Worm (Caenorhabditis elegans) whole organism, midembryonic: ENCODE data around the gene F56B3.4.

ENCODE experiments used
- cog-1 ChIP-seq: sonication (generic microtip); optimal IDR thresholded peaks from 2 replicates; lab custom pipeline; 2016; ENCODE audit warnings: missing genetic modification characterization, missing compliant biosample characterization
- flt-1 ChIP-seq: fragments of 200-800 bp; sonication (Bioruptor generic); IDR thresholded peaks from 2 replicates; pipeline ENCODE4 v1.3.6; 2022; ENCODE audit warnings: missing genetic modification characterization, missing compliant biosample characterization
- klf-2 ChIP-seq: fragments of 200-800 bp; sonication (Bioruptor generic); conservative IDR thresholded peaks from 2 replicates; pipeline ENCODE4 v1.3.6; 2022; ENCODE audit warnings: missing genetic modification reagents, missing genetic modification characterization, missing compliant biosample characterization
- ref-1 ChIP-seq: fragments of 200-800 bp; sonication (Bioruptor generic); conservative IDR thresholded peaks from 2 replicates; pipeline ENCODE4 v1.3.6; 2022; ENCODE audit warnings: missing genetic modification reagents, missing genetic modification characterization, missing compliant biosample characterization
- tab-1 ChIP-seq: fragments of 200-800 bp; sonication (Bioruptor generic); IDR thresholded peaks from 2 replicates; pipeline ENCODE4 v1.3.6; 2022; ENCODE audit warnings: missing genetic modification characterization, missing compliant biosample characterization
- ztf-23 ChIP-seq: fragments of 200-800 bp; sonication (Bioruptor generic); IDR thresholded peaks from 2 replicates; pipeline ENCODE4 v1.3.6; 2022; ENCODE audit warnings: missing genetic modification reagents, missing genetic modification characterization, missing compliant biosample characterization
- ztf-29 ChIP-seq: fragments of 200-800 bp; sonication (Bioruptor generic); IDR thresholded peaks from 2 replicates; pipeline ENCODE4 v1.3.6; 2022; ENCODE audit warnings: missing genetic modification reagents, missing genetic modification characterization, missing compliant biosample characterization

DNA sequence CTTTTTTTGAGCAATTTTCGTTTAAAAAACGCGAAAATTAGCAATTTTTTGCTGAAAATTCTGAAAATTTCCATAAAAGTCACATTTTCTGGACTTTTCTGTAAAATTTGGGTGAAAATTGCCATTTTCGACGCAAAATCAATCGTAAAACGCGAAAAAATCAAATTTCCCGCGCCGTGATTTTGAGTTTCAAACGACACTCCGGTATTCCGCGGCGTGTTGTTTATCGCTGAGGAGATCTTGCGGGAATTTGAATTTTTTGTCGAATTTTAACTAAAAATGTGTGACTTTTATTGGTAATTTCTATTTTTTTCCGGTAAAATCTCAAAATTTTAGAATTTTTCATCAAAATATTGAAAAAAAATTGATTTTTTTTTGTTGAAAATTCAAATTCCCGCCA lies 7.1 kb upstream of the F56B3.4 start:
- no peak for TF ChIP-seq cog-1 (tag; lab: Kevin White, UChicago)
- no peak for TF ChIP-seq flt-1 (GFP tag; lab: Robert Waterston, UW)
- no peak for TF ChIP-seq ztf-23 (GFP tag; lab: Robert Waterston, UW)
- no peak for TF ChIP-seq ztf-29 (GFP tag; lab: Robert Waterston, UW)
- no peak for TF ChIP-seq ref-1
- TF ChIP-seq tab-1 (GFP tag; lab: Robert Waterston, UW) = no peak
- no peak for TF ChIP-seq klf-2 (GFP tag; lab: Robert Waterston, UW)
